Fruit fly (Drosophila melanogaster) whole organism: Measurements from ENCODE around the gene CG2930.

Source experiments
- CG8478 ChIP-seq: fragments of >200 bp; optimal IDR thresholded peaks from 2 replicates; lab custom pipeline; 2018; ENCODE audit warnings: inconsistent platforms
- Dll ChIP-seq: fragments of >200 bp; optimal IDR thresholded peaks from 2 replicates; lab custom pipeline; 2017
- EcR ChIP-seq, 2 experiments: fragments of >200 bp; optimal IDR thresholded peaks; 2 replicates each; lab custom pipeline; 2017; ENCODE audit warnings: missing biosample characterization in 2 of 2, missing genetic modification characterization in 2 of 2, missing genetic modification reagents in 2 of 2
- pan ChIP-seq: fragments of >200 bp; optimal IDR thresholded peaks from 2 replicates; lab custom pipeline; 2017
- psq ChIP-seq: fragments of >200 bp; optimal IDR thresholded peaks from 2 replicates; lab custom pipeline; 2017
- usp ChIP-seq: fragments of >200 bp; optimal IDR thresholded peaks from 2 replicates; lab custom pipeline; 2017; ENCODE audit warnings: missing biosample characterization, missing genetic modification characterization, mixed read lengths

dm6 chrX:3874949-3875348 lies 6.2 kb downstream of the CG2930 start:
- TF ChIP-seq EcR (GFP tag; optimal IDR thresholded peaks at IDR 0.05; lab: Kevin White, UChicago) = no peak
- no peak for TF ChIP-seq Dll (lab: Kevin White, UChicago)
- TF ChIP-seq psq (lab: Kevin White, UChicago) = no peak
- no peak for TF ChIP-seq CG8478
- no peak for TF ChIP-seq pan
- no peak for TF ChIP-seq usp
